Fruit fly (Drosophila melanogaster) whole organism, embryonic: Measurements from ENCODE around the gene wfs1.

ENCODE experiments used
- Ada2b ChIP-seq: fragments of 200-800 bp; sonication (Bioruptor generic); IDR thresholded peaks from 2 replicates; pipeline ENCODE4 v1.3.6; 2022; ENCODE audit warnings: missing biosample characterization, missing genetic modification characterization
- CG10209 ChIP-seq: fragments of 200-800 bp; sonication (Bioruptor generic); optimal IDR thresholded peaks from 3 replicates; lab custom pipeline; 2017; ENCODE audit warnings: missing biosample characterization, mild to moderate bottlenecking, missing genetic modification characterization, missing genetic modification reagents
- CG10366 ChIP-seq: fragments of 200-800 bp; sonication (Bioruptor generic); IDR thresholded peaks from 2 replicates; pipeline ENCODE4 v1.3.6; 2022; ENCODE audit warnings: missing biosample characterization, missing genetic modification characterization
- CG11247 ChIP-seq: fragments of 200-800 bp; sonication (Bioruptor generic); IDR thresholded peaks from 2 replicates; pipeline ENCODE4 v1.3.6; 2022; ENCODE audit warnings: missing biosample characterization, missing genetic modification characterization
- CG12659 ChIP-seq: fragments of 200-800 bp; sonication (Bioruptor generic); optimal IDR thresholded peaks from 3 replicates; lab custom pipeline; 2017; ENCODE audit warnings: mild to moderate bottlenecking, missing biosample characterization, missing genetic modification reagents, missing genetic modification characterization
- CG13287 ChIP-seq: fragments of 200-800 bp; sonication (Bioruptor generic); IDR thresholded peaks from 2 replicates; pipeline ENCODE4 v1.3.6; 2022; ENCODE audit warnings: missing biosample characterization, missing genetic modification characterization; ENCODE audit not compliant: partially characterized antibody
- CG14441 ChIP-seq: fragments of 200-800 bp; sonication (Bioruptor generic); IDR thresholded peaks from 2 replicates; pipeline ENCODE4 v1.3.6; 2022; ENCODE audit warnings: missing biosample characterization, missing genetic modification characterization
- CG14710 ChIP-seq: fragments of 200-800 bp; sonication (Bioruptor generic); optimal IDR thresholded peaks from 3 replicates; lab custom pipeline; 2019; ENCODE audit warnings: missing biosample characterization, mild to moderate bottlenecking, missing genetic modification characterization, moderate library complexity
- CG1529 ChIP-seq: fragments of 200-800 bp; sonication (Bioruptor generic); optimal IDR thresholded peaks from 3 replicates; lab custom pipeline; 2018; ENCODE audit warnings: missing biosample characterization, missing genetic modification characterization
- CG1602 ChIP-seq: fragments of 200-800 bp; sonication (Bioruptor generic); optimal IDR thresholded peaks from 3 replicates; lab custom pipeline; 2016; ENCODE audit warnings: missing biosample characterization, missing genetic modification characterization
- CG17385 ChIP-seq: fragments of 200-800 bp; sonication (Bioruptor generic); optimal IDR thresholded peaks from 3 replicates; lab custom pipeline; 2018; ENCODE audit warnings: missing biosample characterization, mild to moderate bottlenecking, missing genetic modification characterization
- CG17568 ChIP-seq: fragments of 200-800 bp; sonication (Bioruptor generic); optimal IDR thresholded peaks from 2 replicates; lab custom pipeline; 2018; ENCODE audit warnings: missing biosample characterization, mild to moderate bottlenecking, missing genetic modification characterization, moderate library complexity
- CG17829 ChIP-seq: fragments of 200-800 bp; optimal IDR thresholded peaks from 2 replicates; lab custom pipeline; 2019; ENCODE audit warnings: missing biosample characterization, mild to moderate bottlenecking, missing genetic modification characterization, moderate library complexity
- CG18011 ChIP-seq: fragments of 200-800 bp; sonication (Bioruptor generic); optimal IDR thresholded peaks from 2 replicates; lab custom pipeline; 2017; ENCODE audit warnings: missing biosample characterization, missing genetic modification characterization, mild to moderate bottlenecking, moderate library complexity, missing genotype
- CG18262 ChIP-seq: fragments of 200-800 bp; optimal IDR thresholded peaks from 3 replicates; lab custom pipeline; 2019; ENCODE audit warnings: missing biosample characterization, mild to moderate bottlenecking, missing genetic modification characterization, moderate library complexity
- CG30403 ChIP-seq: fragments of 200-800 bp; sonication (Bioruptor generic); optimal IDR thresholded peaks from 3 replicates; lab custom pipeline; 2016; ENCODE audit warnings: missing biosample characterization, missing genetic modification characterization
- CG34224 ChIP-seq: fragments of 200-800 bp; sonication (Bioruptor generic); IDR thresholded peaks from 3 replicates; pipeline ENCODE4 v1.3.6; 2022; ENCODE audit warnings: missing biosample characterization, missing genetic modification characterization; ENCODE audit not compliant: partially characterized antibody
- CG3838 ChIP-seq: fragments of 200-800 bp; sonication (Bioruptor generic); optimal IDR thresholded peaks from 3 replicates; lab custom pipeline; 2016; ENCODE audit warnings: missing biosample characterization, missing genetic modification characterization
- CG3995 ChIP-seq: fragments of 200-800 bp; sonication (Bioruptor generic); optimal IDR thresholded peaks from 3 replicates; lab custom pipeline; 2016; ENCODE audit warnings: missing biosample characterization, missing genetic modification characterization
- CG6272 ChIP-seq: fragments of 200-800 bp; sonication (Bioruptor generic); IDR thresholded peaks from 2 replicates; pipeline ENCODE4 v1.3.6; 2022; ENCODE audit warnings: missing biosample characterization, missing genetic modification characterization
- CG6791 ChIP-seq: fragments of 200-800 bp; sonication (Bioruptor generic); IDR thresholded peaks from 3 replicates; pipeline ENCODE4 v1.3.6; 2022; ENCODE audit warnings: missing biosample characterization, missing genetic modification characterization; ENCODE audit not compliant: partially characterized antibody
- CG9727 ChIP-seq: fragments of 200-800 bp; sonication (Bioruptor generic); optimal IDR thresholded peaks from 3 replicates; lab custom pipeline; 2017; ENCODE audit warnings: missing biosample characterization, mild to moderate bottlenecking, missing genetic modification characterization
- CG9876 ChIP-seq: fragments of 200-800 bp; sonication (Bioruptor generic); optimal IDR thresholded peaks from 2 replicates; lab custom pipeline; 2016; ENCODE audit warnings: missing biosample characterization, missing genetic modification characterization
- Chrac-16 ChIP-seq: fragments of 200-800 bp; sonication (Bioruptor generic); optimal IDR thresholded peaks from 3 replicates; lab custom pipeline; 2016; ENCODE audit warnings: missing biosample characterization, missing genetic modification characterization
- Dek ChIP-seq: fragments of 200-800 bp; sonication (Bioruptor generic); optimal IDR thresholded peaks from 3 replicates; lab custom pipeline; 2019; ENCODE audit warnings: missing biosample characterization, mild to moderate bottlenecking, missing genetic modification characterization, moderate library complexity
- Dp ChIP-seq: fragments of 200-800 bp; sonication (Bioruptor generic); optimal IDR thresholded peaks from 2 replicates; lab custom pipeline; 2018; ENCODE audit warnings: missing biosample characterization, mild to moderate bottlenecking, missing genetic modification characterization, moderate library complexity
- MBD-R2 ChIP-seq: fragments of 200-800 bp; sonication (Bioruptor generic); IDR thresholded peaks from 2 replicates; pipeline ENCODE4 v1.3.6; 2022; ENCODE audit warnings: missing biosample characterization, missing genetic modification characterization
- Opbp ChIP-seq: fragments of 200-800 bp; sonication (Bioruptor generic); IDR thresholded peaks from 3 replicates; pipeline ENCODE4 v1.3.6; 2022; ENCODE audit warnings: missing biosample characterization, missing genetic modification characterization; ENCODE audit not compliant: partially characterized antibody
- Optix ChIP-seq: fragments of 200-800 bp; sonication (Bioruptor generic); IDR thresholded peaks from 3 replicates; pipeline ENCODE4 v1.3.6; 2022; ENCODE audit warnings: missing biosample characterization, missing genetic modification characterization
- Ptx1 ChIP-seq: fragments of 200-800 bp; sonication (Bioruptor generic); IDR thresholded peaks from 2 replicates; pipeline ENCODE4 v1.3.6; 2022; ENCODE audit warnings: missing biosample characterization, missing genetic modification characterization
- Rfx ChIP-seq: fragments of 200-800 bp; sonication (Bioruptor generic); IDR thresholded peaks from 2 replicates; pipeline ENCODE4 v1.3.6; 2022; ENCODE audit warnings: missing biosample characterization, missing genetic modification characterization
- Sox102F ChIP-seq: fragments of 200-800 bp; sonication (Bioruptor generic); optimal IDR thresholded peaks from 2 replicates; lab custom pipeline; 2018; ENCODE audit warnings: missing biosample characterization, mild to moderate bottlenecking, missing genetic modification characterization, moderate library complexity
- al ChIP-seq: fragments of 200-800 bp; sonication (Bioruptor generic); IDR thresholded peaks from 2 replicates; pipeline ENCODE4 v1.3.6; 2022; ENCODE audit warnings: missing biosample characterization, missing genetic modification characterization
- az2 ChIP-seq: fragments of 200-800 bp; sonication (Bioruptor generic); optimal IDR thresholded peaks from 3 replicates; lab custom pipeline; 2016; ENCODE audit warnings: missing biosample characterization, missing genetic modification characterization
- chm ChIP-seq: fragments of 200-800 bp; sonication (Bioruptor generic); IDR thresholded peaks from 2 replicates; pipeline ENCODE4 v1.3.6; 2022; ENCODE audit warnings: missing biosample characterization, missing genetic modification characterization
- ci ChIP-seq: fragments of 200-800 bp; sonication (Bioruptor generic); IDR thresholded peaks from 3 replicates; pipeline ENCODE4 v1.3.6; 2022; ENCODE audit warnings: missing biosample characterization, missing genetic modification characterization
- dmrt99B ChIP-seq: fragments of 200-800 bp; sonication (Bioruptor generic); optimal IDR thresholded peaks from 2 replicates; lab custom pipeline; 2018; ENCODE audit warnings: missing biosample characterization, mild to moderate bottlenecking, missing genetic modification characterization, moderate library complexity
- eyg ChIP-seq: fragments of 200-800 bp; sonication (Bioruptor generic); optimal IDR thresholded peaks from 3 replicates; lab custom pipeline; 2016; ENCODE audit warnings: missing biosample characterization, missing genetic modification characterization
- klu ChIP-seq: fragments of 200-800 bp; sonication (Bioruptor generic); IDR thresholded peaks from 2 replicates; pipeline ENCODE4 v1.3.6; 2022; ENCODE audit warnings: missing biosample characterization, missing genetic modification characterization
- maf-S ChIP-seq: fragments of 200-800 bp; sonication (Bioruptor generic); optimal IDR thresholded peaks from 2 replicates; lab custom pipeline; 2016; ENCODE audit warnings: missing biosample characterization, missing genetic modification characterization
- mld ChIP-seq: fragments of 200-800 bp; sonication (Bioruptor generic); IDR thresholded peaks from 3 replicates; pipeline ENCODE4 v1.3.6; 2022; ENCODE audit warnings: missing biosample characterization, missing genetic modification characterization; ENCODE audit not compliant: partially characterized antibody
- pfk ChIP-seq: fragments of 200-800 bp; sonication (Bioruptor generic); optimal IDR thresholded peaks from 2 replicates; lab custom pipeline; 2018; ENCODE audit warnings: missing biosample characterization, mild to moderate bottlenecking, missing genetic modification characterization, moderate library complexity
- pita ChIP-seq: fragments of 200-800 bp; sonication (Bioruptor generic); optimal IDR thresholded peaks from 2 replicates; lab custom pipeline; 2017; ENCODE audit warnings: missing biosample characterization, mild to moderate bottlenecking, missing genetic modification characterization
- shn ChIP-seq: fragments of 200-800 bp; sonication (Bioruptor generic); optimal IDR thresholded peaks from 3 replicates; lab custom pipeline; 2016; ENCODE audit warnings: missing biosample characterization, missing genetic modification characterization
- slbo ChIP-seq: fragments of 200-800 bp; sonication (Bioruptor generic); IDR thresholded peaks from 2 replicates; pipeline ENCODE4 v1.3.6; 2022; ENCODE audit warnings: missing biosample characterization, missing genetic modification characterization
- unpg ChIP-seq: fragments of 200-800 bp; sonication (Bioruptor generic); optimal IDR thresholded peaks from 3 replicates; lab custom pipeline; 2018; ENCODE audit warnings: missing biosample characterization, mild to moderate bottlenecking, missing genetic modification characterization, moderate library complexity
- vnd ChIP-seq: fragments of 200-800 bp; sonication (Bioruptor generic); IDR thresholded peaks from 3 replicates; pipeline ENCODE4 v1.3.6; 2022; ENCODE audit warnings: missing biosample characterization, missing genetic modification characterization; ENCODE audit not compliant: partially characterized antibody
- zen2 ChIP-seq: fragments of 200-800 bp; sonication (Bioruptor generic); IDR thresholded peaks from 3 replicates; pipeline ENCODE4 v1.3.6; 2022; ENCODE audit warnings: missing biosample characterization, missing genetic modification characterization; ENCODE audit not compliant: partially characterized antibody

The wfs1 gene

dm6 chr3R:22726031-22726770 is 36.0 kb upstream of the wfs1 start, which contains the start of gene RNF220 (continued):
- no peak for TF ChIP-seq maf-S (GFP tag; lab: Kevin White, UChicago)
- TF ChIP-seq CG10209 (GFP tag; lab: Kevin White, UChicago), result no peak
- TF ChIP-seq CG14710, result peak; percentile 56
- 0 out of 2 replicates have a peak, but pooled peaks have one; percentile 34 for TF ChIP-seq chm (GFP tag; lab: Robert Waterston, UW)
- TF ChIP-seq CG14441 (GFP tag; lab: Robert Waterston, UW), result 0 out of 2 replicates have a peak, but pooled peaks have one; percentile 4
- peak; percentile 24; the same call in 1 of the 2 replicates for TF ChIP-seq CG6272
- TF ChIP-seq CG6791 (GFP tag; lab: Robert Waterston, UW), result peak; percentile 81
- no peak for TF ChIP-seq CG9876 (GFP tag; lab: Kevin White, UChicago)
- TF ChIP-seq CG17829, result peak; percentile 1
- peak; percentile 38 for TF ChIP-seq slbo (GFP tag; lab: Robert Waterston, UW)
- no peak for TF ChIP-seq Ada2b (GFP tag; lab: Robert Waterston, UW)
- TF ChIP-seq CG12659 (GFP tag; lab: Kevin White, UChicago), result peak; percentile 33
- TF ChIP-seq CG3838 (GFP tag; lab: Kevin White, UChicago), result no peak
- TF ChIP-seq CG13287, result peak; percentile 70
- no peak for TF ChIP-seq CG11247
- peak; percentile 93 for TF ChIP-seq CG3995 (GFP tag; lab: Kevin White, UChicago)
- TF ChIP-seq zen2 (GFP tag; lab: Robert Waterston, UW), result peak; percentile 60
- TF ChIP-seq al, result no peak
- no peak for TF ChIP-seq unpg (GFP tag; lab: Kevin White, UChicago)
- TF ChIP-seq CG17385 (GFP tag; lab: Kevin White, UChicago), result peak; percentile 12
- TF ChIP-seq CG1602, result peak; percentile 9
- TF ChIP-seq CG30403 (GFP tag; lab: Kevin White, UChicago), result peak; percentile 54
- TF ChIP-seq Dp (GFP tag; lab: Kevin White, UChicago), result peak; percentile 24
- peak; percentile 11 for TF ChIP-seq vnd
- TF ChIP-seq pfk (GFP tag; lab: Kevin White, UChicago), result no peak
- no peak for TF ChIP-seq CG1529 (GFP tag; lab: Kevin White, UChicago)
- TF ChIP-seq CG18262 (tag; lab: Kevin White, UChicago), result peak; percentile 30
- TF ChIP-seq CG34224 (GFP tag; lab: Robert Waterston, UW), result peak; percentile 54; the same call in 1 of the 3 replicates
- peak; percentile 58; the same call in 1 of the 3 replicates for TF ChIP-seq mld
- 0 out of 2 replicates have a peak, but pooled peaks have one; percentile 8 for TF ChIP-seq klu (GFP tag; lab: Robert Waterston, UW)
- TF ChIP-seq ci (GFP tag; lab: Robert Waterston, UW), result 0 out of 3 replicates have a peak, but pooled peaks have one; percentile 9
- no peak for TF ChIP-seq eyg (GFP tag; lab: Kevin White, UChicago)
- TF ChIP-seq Dek (tag; lab: Kevin White, UChicago), result peak; percentile 40
- peak; percentile 45 for TF ChIP-seq MBD-R2 (GFP tag; lab: Robert Waterston, UW)
- TF ChIP-seq CG18011 (GFP tag; lab: Kevin White, UChicago), result no peak
- no peak for TF ChIP-seq shn (GFP tag; lab: Kevin White, UChicago)
- TF ChIP-seq CG17568 (GFP tag; lab: Kevin White, UChicago), result no peak
- peak; percentile 76 for TF ChIP-seq Opbp (GFP tag; lab: Robert Waterston, UW)
- no peak for TF ChIP-seq Optix
- no peak for TF ChIP-seq CG10366 (GFP tag; lab: Robert Waterston, UW)
- peak; percentile 5 for TF ChIP-seq Sox102F (GFP tag; lab: Kevin White, UChicago)
- TF ChIP-seq az2 (GFP tag; lab: Kevin White, UChicago), result peak; percentile 21
- TF ChIP-seq CG9727, result peak; percentile 50
- TF ChIP-seq dmrt99B, result peak; percentile 13
- no peak for TF ChIP-seq pita (GFP tag; lab: Kevin White, UChicago)
- TF ChIP-seq Ptx1 (GFP tag; lab: Robert Waterston, UW), result peak; percentile 8; the same call in 1 of the 2 replicates
- TF ChIP-seq Rfx (GFP tag; lab: Robert Waterston, UW), result peak; percentile 38; the same call in 1 of the 2 replicates
- TF ChIP-seq Chrac-16 (GFP tag; lab: Kevin White, UChicago), result no peak
